Fruit fly (Drosophila melanogaster): ENCODE measurements around the gene CG7320.

Gene CG7320

dm6 chr3L:18227411-18227716 lies 26.1 kb downstream of the CG7320 start:
- TF ChIP-seq CG8478 (optimal IDR thresholded peaks at IDR 0.05) (no peak), CTCF (optimal IDR thresholded peaks at IDR 0.05) (no peak)

- TF ChIP-seq CG8478 (optimal IDR thresholded peaks at IDR 0.05) (no peak), CTCF (optimal IDR thresholded peaks at IDR 0.05) (no peak)
Measured at dm6 chr3L:18228527-18228926, 27.2 kb downstream of the CG7320 start.

- TF ChIP-seq CTCF (optimal IDR thresholded peaks at IDR 0.05) (no peak), CG8478 (optimal IDR thresholded peaks at IDR 0.05) (no peak)
Measured at dm6 chr3L:18228954-18229627, 27.8 kb downstream of the CG7320 start.

- TF ChIP-seq CTCF (optimal IDR thresholded peaks at IDR 0.05) (no peak), CG8478 (optimal IDR thresholded peaks at IDR 0.05) (no peak)
Measured at dm6 chr3L:18231024-18231814, 29.9 kb downstream of the CG7320 start.

dm6 chr3L:18231927-18232721 lies 30.8 kb downstream of the CG7320 start:
- no peak for TF ChIP-seq CG8478 (optimal IDR thresholded peaks at IDR 0.05)
- no peak for TF ChIP-seq CTCF (optimal IDR thresholded peaks at IDR 0.05)

dm6 chr3L:18232984-18233738 lies 31.9 kb downstream of the CG7320 start:
- TF ChIP-seq CG8478 (optimal IDR thresholded peaks at IDR 0.05) (no peak), CTCF (optimal IDR thresholded peaks at IDR 0.05) (no peak)

dm6 chr3L:18234209-18234849 lies 33.0 kb downstream of the CG7320 start:
- TF ChIP-seq CTCF (optimal IDR thresholded peaks at IDR 0.05): peak; percentile 15 to 27
- TF ChIP-seq CG8478 (optimal IDR thresholded peaks at IDR 0.05): no peak

- TF ChIP-seq CG8478 (optimal IDR thresholded peaks at IDR 0.05) (no peak), CTCF (optimal IDR thresholded peaks at IDR 0.05) (peak; percentile 89 to 91)
Measured at dm6 chr3L:18235379-18235778, 34.1 kb downstream of the CG7320 start.

dm6 chr3L:18235825-18236647 lies 34.7 kb downstream of the CG7320 start:
- TF ChIP-seq CTCF (optimal IDR thresholded peaks at IDR 0.05): no peak
- no peak for TF ChIP-seq CG8478 (optimal IDR thresholded peaks at IDR 0.05)

dm6 chr3L:18236648-18236980 lies 35.3 kb downstream of the CG7320 start:
- TF ChIP-seq CG8478 (optimal IDR thresholded peaks at IDR 0.05) (no peak), CTCF (optimal IDR thresholded peaks at IDR 0.05) (no peak)

dm6 chr3L:18237808-18238207 lies 36.5 kb downstream of the CG7320 start:
- TF ChIP-seq CTCF (optimal IDR thresholded peaks at IDR 0.05) (no peak), CG8478 (optimal IDR thresholded peaks at IDR 0.05) (no peak)

- TF ChIP-seq CTCF (optimal IDR thresholded peaks at IDR 0.05) (no peak), CG8478 (optimal IDR thresholded peaks at IDR 0.05) (no peak)
Measured at dm6 chr3L:18238568-18238967, 37.3 kb downstream of the CG7320 start.

- TF ChIP-seq CTCF (optimal IDR thresholded peaks at IDR 0.05) (no peak), CG8478 (optimal IDR thresholded peaks at IDR 0.05) (no peak)
Measured at dm6 chr3L:18239036-18239940, 38.0 kb downstream of the CG7320 start.

All from S2 (cell line).